Worm (Caenorhabditis elegans) whole organism, L1 larva: ENCODE measurements around the gene C47E8.11.
A peak's percentile ranks its signal among the peaks of the same experiment; 100 is the strongest.

Experiments
- C16A3.4 ChIP-seq: fragments of 150-350 bp; optimal IDR thresholded peaks from 2 replicates; lab custom pipeline; 2014; ENCODE audit warnings: missing biosample characterization, missing genetic modification characterization
- C34B4.2 ChIP-seq: sonication (generic microtip); optimal IDR thresholded peaks from 2 replicates; lab custom pipeline; 2017; ENCODE audit warnings: mild to moderate bottlenecking, missing genetic modification characterization, missing compliant biosample characterization
- aha-1 ChIP-seq: fragments of 150-350 bp; optimal IDR thresholded peaks from 2 replicates; lab custom pipeline; 2014; ENCODE audit warnings: missing biosample characterization, missing genetic modification characterization
- ama-1 ChIP-seq: fragments of 150-350 bp; optimal IDR thresholded peaks from 2 replicates; lab custom pipeline; 2014
- ceh-63 ChIP-seq: fragments of 200-800 bp; sonication (Bioruptor generic); optimal IDR thresholded peaks from 2 replicates; lab custom pipeline; 2018; ENCODE audit warnings: mild to moderate bottlenecking, missing genetic modification characterization, missing compliant biosample characterization
- ceh-8 ChIP-seq: fragments of 200-800 bp; sonication (Bioruptor generic); optimal IDR thresholded peaks from 2 replicates; lab custom pipeline; 2018; ENCODE audit warnings: mild to moderate bottlenecking, missing genetic modification characterization, moderate library complexity, missing compliant biosample characterization
- ceh-88 ChIP-seq: fragments of 200-800 bp; sonication (Bioruptor generic); IDR thresholded peaks from 2 replicates; pipeline ENCODE4 v1.3.6; 2022; ENCODE audit warnings: missing genetic modification characterization, missing compliant biosample characterization
- dpl-1 ChIP-seq, 3 experiments: fragments of 150-350 bp in 2 of 3; sonication (generic microtip) in 1 of 3; optimal IDR thresholded peaks; 2 replicates each; lab custom pipeline; 2014 to 2017; ENCODE audit warnings: missing biosample characterization in 3 of 3, missing genetic modification characterization in 3 of 3, missing genetic modification reagents in 3 of 3
- efl-3 ChIP-seq: fragments of 200-800 bp; sonication (Bioruptor generic); optimal IDR thresholded peaks from 2 replicates; lab custom pipeline; 2018; ENCODE audit warnings: mild to moderate bottlenecking, missing genetic modification characterization, missing compliant biosample characterization
- egl-27 ChIP-seq, 2 experiments: fragments of 150-350 bp in 1 of 2; sonication (generic microtip); optimal IDR thresholded peaks; 3 replicates each; lab custom pipeline; 2017 to 2018; ENCODE audit warnings: missing biosample characterization in 2 of 2, missing genetic modification characterization in 2 of 2, missing genetic modification reagents in 2 of 2
- elt-2 ChIP-seq: sonication (generic microtip); optimal IDR thresholded peaks from 2 replicates; lab custom pipeline; 2016; ENCODE audit warnings: missing genetic modification characterization, mild to moderate bottlenecking, inconsistent platforms, missing compliant biosample characterization, missing genetic modification reagents
- ets-5 ChIP-seq: fragments of 200-800 bp; sonication (Bioruptor generic); IDR thresholded peaks from 2 replicates; pipeline ENCODE4 v1.3.6; 2022; ENCODE audit warnings: missing genetic modification characterization, missing compliant biosample characterization
- fkh-10 ChIP-seq: sonication (generic microtip); optimal IDR thresholded peaks from 2 replicates; lab custom pipeline; 2017; ENCODE audit warnings: missing biosample characterization, missing genetic modification reagents, missing genetic modification characterization
- fkh-4 ChIP-seq: sonication (generic microtip); optimal IDR thresholded peaks from 2 replicates; lab custom pipeline; 2016; ENCODE audit warnings: missing compliant biosample characterization, missing genetic modification characterization, borderline replicate concordance
- fos-1 ChIP-seq: fragments of 150-350 bp; optimal IDR thresholded peaks from 2 replicates; lab custom pipeline; 2014; ENCODE audit warnings: missing biosample characterization, missing genetic modification characterization
- grh-1 ChIP-seq: fragments of 200-800 bp; sonication (Bioruptor generic); IDR thresholded peaks from 2 replicates; pipeline ENCODE4 v1.3.6; 2022; ENCODE audit warnings: missing genetic modification reagents, missing genetic modification characterization, missing compliant biosample characterization
- hlh-4 ChIP-seq: sonication (generic microtip); optimal IDR thresholded peaks from 2 replicates; lab custom pipeline; 2016; ENCODE audit warnings: mild to moderate bottlenecking, missing genetic modification characterization, missing compliant biosample characterization
- hpl-2 ChIP-seq: fragments of 150-350 bp; optimal IDR thresholded peaks from 2 replicates; lab custom pipeline; 2014; ENCODE audit warnings: missing biosample characterization, missing genetic modification reagents, missing genetic modification characterization
- irx-1 ChIP-seq: sonication (generic microtip); optimal IDR thresholded peaks from 2 replicates; lab custom pipeline; 2016; ENCODE audit warnings: missing genetic modification characterization, missing compliant biosample characterization
- isw-1 ChIP-seq: fragments of 200-800 bp; sonication (Bioruptor generic); IDR thresholded peaks from 2 replicates; pipeline ENCODE4 v1.3.6; 2022; ENCODE audit warnings: missing genetic modification characterization, missing compliant biosample characterization
- lin-14 ChIP-seq: fragments of 200-800 bp; sonication (Bioruptor generic); optimal IDR thresholded peaks from 2 replicates; lab custom pipeline; 2018; ENCODE audit warnings: mild to moderate bottlenecking, missing genetic modification characterization, moderate library complexity, missing compliant biosample characterization
- lir-3 ChIP-seq: sonication (generic microtip); optimal IDR thresholded peaks from 2 replicates; lab custom pipeline; 2016; ENCODE audit warnings: mild to moderate bottlenecking, missing genetic modification characterization, moderate library complexity, missing compliant biosample characterization; ENCODE audit not compliant: poor library complexity
- lsy-2 ChIP-seq, 2 experiments: fragments of 150-350 bp; optimal IDR thresholded peaks; 2 replicates each; lab custom pipeline; 2014; ENCODE audit warnings: missing biosample characterization in 2 of 2, missing genetic modification characterization in 2 of 2
- mef-2 ChIP-seq: fragments of 150-350 bp; optimal IDR thresholded peaks from 2 replicates; lab custom pipeline; 2014; ENCODE audit warnings: missing biosample characterization, missing genetic modification characterization
- nhr-11 ChIP-seq: fragments of 150-350 bp; optimal IDR thresholded peaks from 2 replicates; lab custom pipeline; 2014; ENCODE audit warnings: missing biosample characterization, missing genetic modification characterization
- nhr-12 ChIP-seq: sonication (generic microtip); optimal IDR thresholded peaks from 2 replicates; lab custom pipeline; 2017; ENCODE audit warnings: missing biosample characterization, missing genetic modification characterization
- nhr-19 ChIP-seq: fragments of 200-800 bp; sonication (Bioruptor generic); conservative IDR thresholded peaks from 2 replicates; pipeline ENCODE4 v1.3.6; 2022; ENCODE audit warnings: missing genetic modification characterization, missing compliant biosample characterization
- nhr-237 ChIP-seq: fragments of 150-350 bp; optimal IDR thresholded peaks from 2 replicates; lab custom pipeline; 2014; ENCODE audit warnings: missing biosample characterization, missing genetic modification characterization
- nhr-71 ChIP-seq: sonication (generic microtip); optimal IDR thresholded peaks from 2 replicates; lab custom pipeline; 2016; ENCODE audit warnings: mild to moderate bottlenecking, missing genetic modification characterization, moderate library complexity, missing compliant biosample characterization
- nhr-76 ChIP-seq: sonication (generic microtip); optimal IDR thresholded peaks from 2 replicates; lab custom pipeline; 2017; ENCODE audit warnings: missing biosample characterization, missing genetic modification characterization
- nhr-90 ChIP-seq: sonication (generic microtip); optimal IDR thresholded peaks from 2 replicates; lab custom pipeline; 2016; ENCODE audit warnings: mild to moderate bottlenecking, missing genetic modification characterization, missing compliant biosample characterization; ENCODE audit not compliant: poor library complexity
- snpc-4 ChIP-seq: fragments of 150-350 bp; optimal IDR thresholded peaks from 2 replicates; lab custom pipeline; 2014; ENCODE audit warnings: missing biosample characterization, missing genetic modification characterization
- snu-23 ChIP-seq: sonication (generic microtip); optimal IDR thresholded peaks from 2 replicates; lab custom pipeline; 2016; ENCODE audit warnings: missing genetic modification characterization, missing compliant biosample characterization
- sox-4 ChIP-seq: sonication (generic microtip); optimal IDR thresholded peaks from 2 replicates; lab custom pipeline; 2016; ENCODE audit warnings: missing genetic modification characterization, missing compliant biosample characterization
- swsn-7 ChIP-seq: sonication (generic microtip); optimal IDR thresholded peaks from 2 replicates; lab custom pipeline; 2016; ENCODE audit warnings: missing genetic modification characterization, missing compliant biosample characterization
- unc-130 ChIP-seq: fragments of 150-350 bp; optimal IDR thresholded peaks from 2 replicates; lab custom pipeline; 2017; ENCODE audit warnings: missing biosample characterization, missing genetic modification characterization, inconsistent platforms
- unc-86 ChIP-seq: sonication (generic microtip); optimal IDR thresholded peaks from 2 replicates; lab custom pipeline; 2016; ENCODE audit warnings: missing genetic modification characterization, missing compliant biosample characterization
- vab-15 ChIP-seq: sonication (generic microtip); optimal IDR thresholded peaks from 2 replicates; lab custom pipeline; 2017; ENCODE audit warnings: missing genotype, mild to moderate bottlenecking, missing genetic modification characterization, missing compliant biosample characterization
- zag-1 ChIP-seq: fragments of 150-350 bp; optimal IDR thresholded peaks from 2 replicates; lab custom pipeline; 2014; ENCODE audit warnings: missing biosample characterization, missing genetic modification characterization
- zip-4 ChIP-seq: fragments of 200-800 bp; sonication (Bioruptor generic); optimal IDR thresholded peaks from 2 replicates; lab custom pipeline; 2018; ENCODE audit warnings: mild to moderate bottlenecking, missing genetic modification characterization, moderate library complexity, missing compliant biosample characterization
- ztf-11 ChIP-seq, 2 experiments: sonication (generic microtip); optimal IDR thresholded peaks; 2 replicates each; lab custom pipeline; 2016 to 2017; ENCODE audit warnings: missing genetic modification characterization in 2 of 2, missing biosample characterization in 1 of 2, missing compliant biosample characterization in 1 of 2

Gene C47E8.11

DNA sequence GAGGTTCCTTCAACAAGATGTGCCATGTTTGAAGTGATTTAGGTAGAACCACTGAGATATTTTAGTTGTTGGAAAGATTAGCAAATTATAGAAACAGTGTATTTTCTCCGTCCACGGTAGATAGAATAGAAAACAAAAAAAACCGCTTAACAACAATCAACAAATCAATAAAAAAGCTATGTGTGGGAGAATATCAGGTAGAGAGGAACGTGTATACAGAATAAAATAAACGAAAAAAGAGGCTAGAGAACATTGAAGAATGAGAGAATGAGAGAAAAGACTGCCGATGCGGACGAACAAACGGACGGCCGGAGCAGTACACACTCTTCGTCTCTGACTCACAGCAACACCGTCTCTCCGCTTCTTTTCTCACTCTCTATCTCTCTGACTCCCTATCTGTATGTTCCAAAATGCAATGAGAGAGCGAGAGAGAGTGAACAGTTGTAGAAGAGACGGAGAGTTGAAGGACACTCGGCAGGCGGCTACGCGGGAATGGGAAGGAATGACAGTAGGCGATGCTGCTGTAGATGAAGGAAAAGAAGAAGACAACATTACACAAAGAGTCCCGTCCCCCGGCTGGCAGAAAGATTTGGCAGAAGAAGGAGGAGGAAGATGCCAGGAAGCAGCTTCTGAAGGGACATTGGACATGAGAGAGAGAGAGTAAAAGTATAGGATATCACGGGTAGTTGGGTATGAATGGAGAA is 8.3 kb downstream of the C47E8.11 start, which contains the start of gene unc-112 (continued):
- TF ChIP-seq aha-1 (tag; lab: Kevin White, UChicago): no peak
- peak; percentile 84 for TF ChIP-seq snu-23 (GFP tag; lab: Kevin White, UChicago)
- TF ChIP-seq ceh-88 (GFP tag; lab: Robert Waterston, UW): no peak
- TF ChIP-seq hlh-4 (tag; lab: Kevin White, UChicago): no peak
- TF ChIP-seq fkh-10 (GFP tag; lab: Kevin White, UChicago): peak; percentile 5
- TF ChIP-seq nhr-19 (GFP tag; lab: Robert Waterston, UW): peak; percentile 62
- no peak for TF ChIP-seq ets-5
- TF ChIP-seq zip-4: no peak
- TF ChIP-seq nhr-12: no peak
- TF ChIP-seq unc-130 (tag; lab: Kevin White, UChicago): peak; percentile 20
- TF ChIP-seq elt-2 (tag; lab: Kevin White, UChicago): no peak
- peak; percentile 85 for TF ChIP-seq nhr-71
- TF ChIP-seq ceh-8 (GFP tag; lab: Kevin White, UChicago): no peak
- no peak for TF ChIP-seq efl-3 (GFP tag; lab: Kevin White, UChicago)
- peak; percentile 41 to 62 (median 44) for TF ChIP-seq dpl-1 (GFP tag; optimal IDR thresholded peaks at IDR 0.05; lab: Kevin White, UChicago)
- TF ChIP-seq vab-15 (tag; lab: Kevin White, UChicago): no peak
- peak; percentile 18 for TF ChIP-seq unc-86
- TF ChIP-seq grh-1 (GFP tag; lab: Robert Waterston, UW): no peak
- peak; percentile 53 for TF ChIP-seq nhr-90 (tag; lab: Kevin White, UChicago)
- TF ChIP-seq irx-1 (tag; lab: Kevin White, UChicago): no peak
- TF ChIP-seq fkh-4 (tag; lab: Kevin White, UChicago): no peak
- no peak for TF ChIP-seq C34B4.2 (tag; lab: Kevin White, UChicago)
- TF ChIP-seq fos-1: peak; percentile 75
- TF ChIP-seq lin-14 (GFP tag; lab: Kevin White, UChicago): peak; percentile 98
- TF ChIP-seq C16A3.4 (tag; lab: Kevin White, UChicago): peak; percentile 52
- TF ChIP-seq nhr-11 (tag; lab: Kevin White, UChicago): peak; percentile 37
- TF ChIP-seq zag-1 (tag; lab: Kevin White, UChicago): no peak
- TF ChIP-seq lsy-2 (tag; optimal IDR thresholded peaks at IDR 0.05; lab: Kevin White, UChicago): peak; percentile 46 to 84
- no peak for TF ChIP-seq mef-2 (tag; lab: Kevin White, UChicago)
- TF ChIP-seq nhr-237 (tag; lab: Kevin White, UChicago): no peak
- no peak for TF ChIP-seq ztf-11 (tag; optimal IDR thresholded peaks at IDR 0.05; lab: Kevin White, UChicago)
- TF ChIP-seq snpc-4 (tag; lab: Kevin White, UChicago): peak; percentile 60

DNA sequence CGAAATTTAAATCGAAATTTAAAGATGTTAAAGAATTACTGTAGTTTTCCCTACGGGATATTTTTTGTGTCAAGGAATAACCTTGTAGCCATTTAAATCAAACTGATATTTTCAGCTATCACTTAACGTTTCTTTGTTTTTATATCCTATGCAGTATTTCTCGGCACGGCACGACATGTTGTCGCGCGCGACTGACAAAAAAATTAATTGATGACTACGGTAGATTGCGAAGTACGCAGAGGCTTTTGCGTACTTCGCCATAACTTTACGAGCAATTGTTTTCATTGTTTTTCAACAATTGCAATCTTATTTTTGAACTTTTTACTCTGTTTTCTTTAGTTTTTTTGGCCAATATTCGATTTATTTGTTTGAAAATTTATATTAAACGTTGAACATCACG is 9.6 kb downstream of the C47E8.11 start:
- TF ChIP-seq swsn-7 (tag; lab: Kevin White, UChicago) (no peak), snpc-4 (tag; lab: Kevin White, UChicago) (no peak), nhr-76 (tag; lab: Kevin White, UChicago) (no peak), hpl-2 (no peak), egl-27 (tag; optimal IDR thresholded peaks at IDR 0.05; lab: Kevin White, UChicago) (no peak), isw-1 (GFP tag; lab: Robert Waterston, UW) (no peak), lsy-2 (tag; optimal IDR thresholded peaks at IDR 0.05; lab: Kevin White, UChicago) (no peak)

DNA sequence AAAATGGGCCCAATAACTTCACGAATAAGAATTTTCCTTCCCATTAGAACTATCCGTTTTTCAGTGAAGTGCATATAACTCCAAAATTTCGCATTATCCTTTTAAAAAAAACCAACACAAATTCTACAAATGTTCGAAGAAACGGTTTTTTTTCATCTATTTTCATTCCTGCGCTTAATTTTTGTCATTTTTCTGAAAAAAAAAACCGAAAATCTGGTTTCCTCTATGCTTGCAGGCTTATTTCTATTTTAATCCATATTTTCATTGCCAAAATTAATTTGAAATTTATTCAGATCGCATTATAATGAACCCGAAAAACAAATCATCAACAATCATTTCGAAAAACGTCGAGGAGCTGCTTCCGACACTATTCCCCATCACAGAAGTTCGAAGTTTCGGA is 10.2 kb downstream of the C47E8.11 start, which contains the start of gene set-5:
Gene set-5 (plus strand): TSS at position 301 of the 400 bp plus-strand sequence.
- TF ChIP-seq isw-1 (GFP tag; lab: Robert Waterston, UW) (no peak), nhr-76 (tag; lab: Kevin White, UChicago) (no peak), hlh-4 (tag; lab: Kevin White, UChicago) (no peak), fkh-10 (GFP tag; lab: Kevin White, UChicago) (no peak), lir-3 (tag; lab: Kevin White, UChicago) (no peak), sox-4 (no peak), mef-2 (tag; lab: Kevin White, UChicago) (no peak), ceh-63 (GFP tag; lab: Kevin White, UChicago) (no peak), ama-1 (lab: Kevin White, UChicago) (no peak)
